Fruit fly (Drosophila melanogaster) whole organism, prepupa: Measurements from ENCODE around the gene CG11349.

Experiments
- Blimp-1 ChIP-seq: fragments of 200-800 bp; sonication (Bioruptor generic); optimal IDR thresholded peaks from 3 replicates; lab custom pipeline; 2017; ENCODE audit warnings: missing biosample characterization, missing genetic modification characterization, mild to moderate bottlenecking, moderate library complexity, missing genetic modification reagents
- CG10669 ChIP-seq: fragments of 200-800 bp; sonication (Bioruptor generic); optimal IDR thresholded peaks from 3 replicates; lab custom pipeline; 2018; ENCODE audit warnings: missing biosample characterization, mild to moderate bottlenecking, missing genetic modification characterization, moderate library complexity
- CG1621 ChIP-seq: fragments of 200-800 bp; sonication (Bioruptor generic); optimal IDR thresholded peaks from 3 replicates; lab custom pipeline; 2018; ENCODE audit warnings: missing biosample characterization, mild to moderate bottlenecking, missing genetic modification characterization
- CG3032 ChIP-seq: fragments of 200-800 bp; optimal IDR thresholded peaks from 2 replicates; lab custom pipeline; 2019; ENCODE audit warnings: missing biosample characterization, mild to moderate bottlenecking, missing genetic modification characterization, moderate library complexity
- CG31627 ChIP-seq: fragments of 200-800 bp; sonication (Bioruptor generic); optimal IDR thresholded peaks from 3 replicates; lab custom pipeline; 2016; ENCODE audit warnings: missing biosample characterization, missing genetic modification characterization
- CG32006 ChIP-seq: fragments of 200-800 bp; sonication (Bioruptor generic); optimal IDR thresholded peaks from 3 replicates; lab custom pipeline; 2017; ENCODE audit warnings: missing biosample characterization, mild to moderate bottlenecking, missing genetic modification characterization
- CG34406 ChIP-seq: fragments of 200-800 bp; sonication (Bioruptor generic); optimal IDR thresholded peaks from 3 replicates; lab custom pipeline; 2016; ENCODE audit warnings: missing biosample characterization, missing genetic modification characterization
- CG3919 ChIP-seq: fragments of 200-800 bp; sonication (Bioruptor generic); optimal IDR thresholded peaks from 3 replicates; lab custom pipeline; 2016; ENCODE audit warnings: missing biosample characterization, missing genetic modification characterization
- CG6163 ChIP-seq: fragments of 200-800 bp; sonication (Bioruptor generic); IDR thresholded peaks from 3 replicates; pipeline ENCODE4 v1.3.6; 2022; ENCODE audit warnings: missing biosample characterization, missing genetic modification characterization
- CG6792 ChIP-seq: fragments of 200-800 bp; sonication (Bioruptor generic); optimal IDR thresholded peaks from 3 replicates; lab custom pipeline; 2016; ENCODE audit warnings: missing biosample characterization, missing genetic modification characterization
- CG6808 ChIP-seq: fragments of 200-800 bp; sonication (Bioruptor generic); optimal IDR thresholded peaks from 3 replicates; lab custom pipeline; 2017; ENCODE audit warnings: missing biosample characterization, missing genetic modification characterization, mild to moderate bottlenecking, moderate library complexity, missing genetic modification reagents
- CG6854 ChIP-seq: fragments of 200-800 bp; sonication (Bioruptor generic); optimal IDR thresholded peaks from 2 replicates; lab custom pipeline; 2017; ENCODE audit warnings: missing biosample characterization, mild to moderate bottlenecking, missing genetic modification characterization
- CG7368 ChIP-seq: fragments of 200-800 bp; sonication (Bioruptor generic); optimal IDR thresholded peaks from 3 replicates; lab custom pipeline; 2016; ENCODE audit warnings: missing biosample characterization, missing genetic modification characterization
- CG8119 ChIP-seq: fragments of 200-800 bp; sonication (Bioruptor generic); IDR thresholded peaks from 3 replicates; pipeline ENCODE4 v1.3.6; 2022; ENCODE audit warnings: missing biosample characterization, missing genetic modification characterization
- Eip75B ChIP-seq: fragments of 200-800 bp; sonication (Bioruptor generic); optimal IDR thresholded peaks from 3 replicates; lab custom pipeline; 2016; ENCODE audit warnings: missing biosample characterization, missing genetic modification characterization
- Eip78C ChIP-seq: fragments of 200-800 bp; sonication (Bioruptor generic); peaks from one replicate; lab custom pipeline; 2016; ENCODE audit warnings: missing biosample characterization, missing genetic modification characterization
- Ets96B ChIP-seq: fragments of 200-800 bp; optimal IDR thresholded peaks from 2 replicates; lab custom pipeline; 2019; ENCODE audit warnings: missing biosample characterization, mild to moderate bottlenecking, missing genetic modification characterization, moderate library complexity
- Gug ChIP-seq: fragments of 200-800 bp; sonication (Bioruptor generic); IDR thresholded peaks from 2 replicates; pipeline ENCODE4 v1.3.6; 2022; ENCODE audit warnings: missing biosample characterization, missing genetic modification characterization
- Hr38 ChIP-seq: sonication (Bioruptor generic); optimal IDR thresholded peaks from 2 replicates; lab custom pipeline; 2016; ENCODE audit warnings: missing biosample characterization, missing genetic modification characterization
- Hr39 ChIP-seq: fragments of 200-800 bp; sonication (Bioruptor generic); optimal IDR thresholded peaks from 2 replicates; lab custom pipeline; 2016; ENCODE audit warnings: missing biosample characterization, missing genetic modification characterization
- Hr4 ChIP-seq: fragments of 200-800 bp; sonication (Bioruptor generic); optimal IDR thresholded peaks from 3 replicates; lab custom pipeline; 2016; ENCODE audit warnings: missing biosample characterization, missing genetic modification characterization
- Met ChIP-seq: fragments of 200-800 bp; sonication (Bioruptor generic); optimal IDR thresholded peaks from 3 replicates; lab custom pipeline; 2016; ENCODE audit warnings: missing biosample characterization, missing genetic modification characterization
- OdsH ChIP-seq: fragments of 200-800 bp; sonication (Bioruptor generic); optimal IDR thresholded peaks from 3 replicates; lab custom pipeline; 2016; ENCODE audit warnings: missing biosample characterization, missing genetic modification characterization
- Smox ChIP-seq: fragments of 200-800 bp; sonication (Bioruptor generic); optimal IDR thresholded peaks from 3 replicates; lab custom pipeline; 2016; ENCODE audit warnings: missing biosample characterization, missing genetic modification characterization
- Sox102F ChIP-seq: fragments of 200-800 bp; sonication (Bioruptor generic); optimal IDR thresholded peaks from 2 replicates; lab custom pipeline; 2016; ENCODE audit warnings: missing biosample characterization, mild to moderate bottlenecking, missing genetic modification characterization
- Sox14 ChIP-seq: fragments of 200-800 bp; sonication (Bioruptor generic); optimal IDR thresholded peaks from 3 replicates; lab custom pipeline; 2016; ENCODE audit warnings: missing biosample characterization, missing genetic modification characterization
- Sox15 ChIP-seq: fragments of 200-800 bp; sonication (Bioruptor generic); optimal IDR thresholded peaks from 3 replicates; lab custom pipeline; 2016; ENCODE audit warnings: missing biosample characterization, missing genetic modification characterization
- achi ChIP-seq: fragments of 200-800 bp; sonication (Bioruptor generic); optimal IDR thresholded peaks from 3 replicates; lab custom pipeline; 2016; ENCODE audit warnings: missing biosample characterization, missing genetic modification characterization
- cyc ChIP-seq: fragments of 200-800 bp; sonication (Bioruptor generic); optimal IDR thresholded peaks from 3 replicates; lab custom pipeline; 2016; ENCODE audit warnings: missing biosample characterization, missing genetic modification characterization
- dac ChIP-seq: fragments of 200-800 bp; sonication (Bioruptor generic); optimal IDR thresholded peaks from 2 replicates; lab custom pipeline; 2017; ENCODE audit warnings: missing biosample characterization, mild to moderate bottlenecking, missing genetic modification characterization
- dsx ChIP-seq: fragments of 200-800 bp; optimal IDR thresholded peaks from 3 replicates; lab custom pipeline; 2019; ENCODE audit warnings: missing biosample characterization, mild to moderate bottlenecking, missing genetic modification characterization, moderate library complexity; ENCODE audit not compliant: poor library complexity, severe bottlenecking
- eg ChIP-seq: fragments of 200-800 bp; sonication (Bioruptor generic); IDR thresholded peaks from 3 replicates; pipeline ENCODE4 v1.3.6; 2022; ENCODE audit warnings: missing biosample characterization, missing genetic modification characterization
- esn ChIP-seq: fragments of 200-800 bp; sonication (Bioruptor generic); optimal IDR thresholded peaks from 2 replicates; lab custom pipeline; 2016; ENCODE audit warnings: missing biosample characterization, mild to moderate bottlenecking, missing genetic modification characterization, moderate library complexity
- fd59A ChIP-seq: fragments of 200-800 bp; sonication (Bioruptor generic); optimal IDR thresholded peaks from 2 replicates; lab custom pipeline; 2017; ENCODE audit warnings: missing biosample characterization, mild to moderate bottlenecking, missing genetic modification characterization, missing genetic modification reagents
- fkh ChIP-seq: fragments of 200-800 bp; sonication (Bioruptor generic); optimal IDR thresholded peaks from 3 replicates; lab custom pipeline; 2017; ENCODE audit warnings: missing biosample characterization, mild to moderate bottlenecking, missing genetic modification characterization, moderate library complexity
- salr ChIP-seq, 2 experiments: fragments of 200-800 bp; sonication (Bioruptor generic); optimal IDR thresholded peaks; 3 replicates each; lab custom pipeline; 2016 to 2018; ENCODE audit warnings: missing biosample characterization in 2 of 2, missing genetic modification characterization in 2 of 2, mild to moderate bottlenecking in 1 of 2
- ss ChIP-seq, 2 experiments: fragments of 200-800 bp; sonication (Bioruptor generic); optimal IDR thresholded peaks; 2 replicates in 1 of 2; 3 replicates in 1 of 2; lab custom pipeline; 2017 to 2018; ENCODE audit warnings: mild to moderate bottlenecking in 2 of 2, missing biosample characterization in 2 of 2, missing genetic modification characterization in 2 of 2, moderate library complexity in 1 of 2
- svp ChIP-seq: fragments of 200-800 bp; sonication (Bioruptor generic); peaks from one replicate; lab custom pipeline; 2016; ENCODE audit warnings: missing biosample characterization, missing genetic modification characterization
- topi ChIP-seq: fragments of 200-800 bp; sonication (Bioruptor generic); optimal IDR thresholded peaks from 3 replicates; lab custom pipeline; 2016; ENCODE audit warnings: missing biosample characterization, missing genetic modification characterization
- vri ChIP-seq: fragments of 200-800 bp; sonication (Bioruptor generic); optimal IDR thresholded peaks from 3 replicates; lab custom pipeline; 2016; ENCODE audit warnings: missing biosample characterization, mild to moderate bottlenecking, missing genetic modification characterization

The CG11349 gene

DNA sequence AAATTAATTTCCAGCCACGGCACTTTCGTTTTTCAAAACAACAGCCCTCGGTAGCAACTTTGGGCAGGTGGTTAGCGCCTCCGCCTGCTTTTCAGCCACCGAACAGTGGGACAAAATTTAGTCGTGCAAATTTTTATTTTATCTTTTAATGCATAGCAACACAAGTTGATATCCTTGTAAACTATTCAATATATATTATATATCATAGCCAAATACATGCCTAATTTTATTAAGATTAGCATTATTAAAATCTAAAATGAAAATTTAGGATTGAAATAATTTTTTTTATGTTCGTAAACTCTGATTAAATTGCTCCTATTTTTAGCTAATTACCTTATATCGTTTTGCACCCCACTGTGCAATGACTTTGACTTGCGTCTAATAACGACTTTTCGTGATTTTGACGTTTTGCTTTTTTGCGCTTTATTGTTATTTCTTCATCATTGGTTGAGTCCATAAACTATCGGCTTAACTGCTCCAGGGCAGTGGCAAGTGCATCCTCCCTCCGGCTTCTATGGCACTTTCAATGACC is 36.1 kb downstream of the CG11349 start (continued):
- TF ChIP-seq Hr4 (peak; percentile 66), Hr39 (GFP tag; lab: Kevin White, UChicago) (no peak), dac (GFP tag; lab: Kevin White, UChicago) (no peak), Sox14 (GFP tag; lab: Kevin White, UChicago) (no peak), ss (GFP tag; optimal IDR thresholded peaks at IDR 0.05; lab: Kevin White, UChicago) (no peak), svp (GFP tag; lab: Kevin White, UChicago) (peak; percentile 14), CG31627 (GFP tag; lab: Kevin White, UChicago) (no peak), Eip75B (GFP tag; lab: Kevin White, UChicago) (no peak), Sox15 (GFP tag; lab: Kevin White, UChicago) (no peak), Met (GFP tag; lab: Kevin White, UChicago) (no peak), Smox (GFP tag; lab: Kevin White, UChicago) (no peak), CG6854 (GFP tag; lab: Kevin White, UChicago) (no peak), CG7368 (GFP tag; lab: Kevin White, UChicago) (no peak), Gug (no peak), OdsH (GFP tag; lab: Kevin White, UChicago) (peak; percentile 13), Blimp-1 (GFP tag; lab: Kevin White, UChicago) (no peak), Ets96B (no peak), Eip78C (GFP tag; lab: Kevin White, UChicago) (peak; percentile 77), CG8119 (peak; percentile 83), Sox102F (GFP tag; lab: Kevin White, UChicago) (no peak), vri (GFP tag; lab: Kevin White, UChicago) (no peak), CG6808 (GFP tag; lab: Kevin White, UChicago) (no peak), CG3919 (no peak), Hr38 (GFP tag; lab: Kevin White, UChicago) (no peak), eg (no peak), topi (GFP tag; lab: Kevin White, UChicago) (no peak), dsx (GFP tag; lab: Kevin White, UChicago) (no peak), achi (GFP tag; lab: Kevin White, UChicago) (peak; percentile 10), CG6163 (no peak), CG3032 (tag; lab: Kevin White, UChicago) (no peak), CG10669 (GFP tag; lab: Kevin White, UChicago) (no peak), salr (GFP tag; optimal IDR thresholded peaks at IDR 0.05; lab: Kevin White, UChicago) (peak in 1 of 2 experiments; percentile 10), fd59A (GFP tag; lab: Kevin White, UChicago) (no peak), CG1621 (tag; lab: Kevin White, UChicago) (no peak), CG6792 (GFP tag; lab: Kevin White, UChicago) (no peak), fkh (GFP tag; lab: Kevin White, UChicago) (no peak), CG32006 (GFP tag; lab: Kevin White, UChicago) (peak; percentile 73), esn (GFP tag; lab: Kevin White, UChicago) (no peak), CG34406 (GFP tag; lab: Kevin White, UChicago) (peak; percentile 2), cyc (GFP tag; lab: Kevin White, UChicago) (no peak)

DNA sequence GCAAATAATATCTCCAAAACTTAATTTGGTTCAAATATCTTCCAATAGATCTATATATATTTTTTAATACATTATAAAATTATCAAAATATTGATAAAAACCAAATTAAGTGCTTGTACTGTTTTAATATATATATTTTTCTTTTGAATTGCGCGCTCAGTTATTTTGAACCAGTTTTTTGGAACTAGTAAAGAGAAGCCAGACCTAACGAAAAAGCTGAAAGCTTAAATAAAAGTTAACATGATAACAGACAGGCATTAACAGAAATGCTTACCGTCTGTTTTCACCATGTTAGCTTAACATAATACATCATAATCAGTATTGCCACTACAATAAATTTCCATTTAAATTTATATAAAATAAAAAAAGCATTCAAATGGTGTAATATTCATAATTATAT is 37.4 kb downstream of the CG11349 start:
- TF ChIP-seq Eip78C (GFP tag; lab: Kevin White, UChicago) (peak; percentile 21), CG32006 (GFP tag; lab: Kevin White, UChicago) (no peak)
